Worm (Caenorhabditis elegans) whole organism, midembryonic: ENCODE results near the gene sto-6.
A peak's percentile ranks its signal among the peaks of the same experiment; 100 is the strongest.

Experiments used
- T22C8.4 ChIP-seq: fragments of 200-800 bp; sonication (Bioruptor generic); IDR thresholded peaks from 2 replicates; pipeline ENCODE4 v1.3.6; 2022; ENCODE audit warnings: missing genetic modification characterization, missing compliant biosample characterization
- cog-1 ChIP-seq: sonication (generic microtip); optimal IDR thresholded peaks from 2 replicates; lab custom pipeline; 2016; ENCODE audit warnings: missing genetic modification characterization, missing compliant biosample characterization
- flt-1 ChIP-seq: fragments of 200-800 bp; sonication (Bioruptor generic); IDR thresholded peaks from 2 replicates; pipeline ENCODE4 v1.3.6; 2022; ENCODE audit warnings: missing genetic modification characterization, missing compliant biosample characterization
- klf-2 ChIP-seq: fragments of 200-800 bp; sonication (Bioruptor generic); conservative IDR thresholded peaks from 2 replicates; pipeline ENCODE4 v1.3.6; 2022; ENCODE audit warnings: missing genetic modification reagents, missing genetic modification characterization, missing compliant biosample characterization
- med-1 ChIP-seq: sonication (generic microtip); optimal IDR thresholded peaks from 2 replicates; lab custom pipeline; 2017; ENCODE audit warnings: missing genetic modification characterization, mild to moderate bottlenecking, missing compliant biosample characterization, antibody characterized with exemption, missing genetic modification reagents; ENCODE audit not compliant: insufficient read depth
- ref-1 ChIP-seq: fragments of 200-800 bp; sonication (Bioruptor generic); conservative IDR thresholded peaks from 2 replicates; pipeline ENCODE4 v1.3.6; 2022; ENCODE audit warnings: missing genetic modification reagents, missing genetic modification characterization, missing compliant biosample characterization
- tab-1 ChIP-seq: fragments of 200-800 bp; sonication (Bioruptor generic); IDR thresholded peaks from 2 replicates; pipeline ENCODE4 v1.3.6; 2022; ENCODE audit warnings: missing genetic modification characterization, missing compliant biosample characterization
- ztf-23 ChIP-seq: fragments of 200-800 bp; sonication (Bioruptor generic); IDR thresholded peaks from 2 replicates; pipeline ENCODE4 v1.3.6; 2022; ENCODE audit warnings: missing genetic modification reagents, missing genetic modification characterization, missing compliant biosample characterization
- ztf-29 ChIP-seq: fragments of 200-800 bp; sonication (Bioruptor generic); IDR thresholded peaks from 2 replicates; pipeline ENCODE4 v1.3.6; 2022; ENCODE audit warnings: missing genetic modification reagents, missing genetic modification characterization, missing compliant biosample characterization

sto-6 gene

ce11 chrX:11645517-11645916 lies 13.3 kb downstream of the sto-6 start:
- TF ChIP-seq T22C8.4 (GFP tag; lab: Robert Waterston, UW): peak; percentile 55; the same call in 1 of the 2 replicates
- TF ChIP-seq cog-1 (tag; lab: Kevin White, UChicago): no peak
- no peak for TF ChIP-seq ztf-29 (GFP tag; lab: Robert Waterston, UW)
- TF ChIP-seq ztf-23: no peak
- TF ChIP-seq tab-1 (GFP tag; lab: Robert Waterston, UW): no peak
- 0 out of 2 replicates have a peak, but pooled peaks have one; percentile 39 for TF ChIP-seq flt-1 (GFP tag; lab: Robert Waterston, UW)

ce11 chrX:11647165-11647564 lies 15.0 kb downstream of the sto-6 start, which contains the start of gene T04F8.8:
Gene T04F8.8 (plus strand): TSS chrX:11647465.
- TF ChIP-seq flt-1 (GFP tag; lab: Robert Waterston, UW): no peak
- no peak for TF ChIP-seq klf-2 (GFP tag; lab: Robert Waterston, UW)
- no peak for TF ChIP-seq ztf-23
- no peak for TF ChIP-seq cog-1 (tag; lab: Kevin White, UChicago)
- no peak for TF ChIP-seq tab-1 (GFP tag; lab: Robert Waterston, UW)
- TF ChIP-seq ref-1 (GFP tag; lab: Robert Waterston, UW): no peak
- TF ChIP-seq med-1 (GFP tag; lab: Kevin White, UChicago): no peak
- TF ChIP-seq T22C8.4 (GFP tag; lab: Robert Waterston, UW): no peak
- no peak for TF ChIP-seq ztf-29 (GFP tag; lab: Robert Waterston, UW)

- TF ChIP-seq klf-2 (GFP tag; lab: Robert Waterston, UW): no peak
- no peak for TF ChIP-seq ref-1 (GFP tag; lab: Robert Waterston, UW)
- no peak for TF ChIP-seq T22C8.4 (GFP tag; lab: Robert Waterston, UW)
- TF ChIP-seq tab-1 (GFP tag; lab: Robert Waterston, UW): no peak
- TF ChIP-seq ztf-23: no peak
- TF ChIP-seq flt-1 (GFP tag; lab: Robert Waterston, UW): no peak
- no peak for TF ChIP-seq ztf-29 (GFP tag; lab: Robert Waterston, UW)
- no peak for TF ChIP-seq cog-1 (tag; lab: Kevin White, UChicago)
- TF ChIP-seq med-1 (GFP tag; lab: Kevin White, UChicago): no peak
Observed at ce11 chrX:11650751-11651150, 18.5 kb downstream of the sto-6 start, which contains the start of gene cutl-11. Gene cutl-11 (minus strand): TSS chrX:11650851.

ce11 chrX:11656519-11657006 lies 24.4 kb downstream of the sto-6 start, which contains the start of gene T04F8.2:
Gene T04F8.2 (minus strand): TSS chrX:11656569.
- TF ChIP-seq T22C8.4 (GFP tag; lab: Robert Waterston, UW): peak; percentile 39; the same call in 1 of the 2 replicates
- TF ChIP-seq ref-1 (GFP tag; lab: Robert Waterston, UW): no peak
- peak; percentile 45 for TF ChIP-seq cog-1 (tag; lab: Kevin White, UChicago)

ce11 chrX:11658331-11658730 lies 26.1 kb downstream of the sto-6 start, which contains the start of gene T04F8.3:
Gene T04F8.3 (plus strand): TSS chrX:11658631.
- TF ChIP-seq cog-1 (tag; lab: Kevin White, UChicago) (no peak), tab-1 (GFP tag; lab: Robert Waterston, UW) (no peak), flt-1 (GFP tag; lab: Robert Waterston, UW) (no peak), ztf-29 (GFP tag; lab: Robert Waterston, UW) (no peak), T22C8.4 (GFP tag; lab: Robert Waterston, UW) (no peak), ref-1 (GFP tag; lab: Robert Waterston, UW) (no peak), ztf-23 (no peak), klf-2 (GFP tag; lab: Robert Waterston, UW) (no peak), med-1 (GFP tag; lab: Kevin White, UChicago) (no peak)

ce11 chrX:11661625-11662024 lies 29.4 kb downstream of the sto-6 start, which contains the start of gene sfxn-1.5:
Gene sfxn-1.5 (minus strand): TSS chrX:11661660.
- no peak for TF ChIP-seq flt-1 (GFP tag; lab: Robert Waterston, UW)
- no peak for TF ChIP-seq ref-1 (GFP tag; lab: Robert Waterston, UW)
- no peak for TF ChIP-seq med-1 (GFP tag; lab: Kevin White, UChicago)
- no peak for TF ChIP-seq ztf-23
- TF ChIP-seq klf-2 (GFP tag; lab: Robert Waterston, UW): no peak
- TF ChIP-seq tab-1 (GFP tag; lab: Robert Waterston, UW): no peak
- no peak for TF ChIP-seq T22C8.4 (GFP tag; lab: Robert Waterston, UW)
- no peak for TF ChIP-seq cog-1 (tag; lab: Kevin White, UChicago)
- TF ChIP-seq ztf-29 (GFP tag; lab: Robert Waterston, UW): no peak

- no peak for TF ChIP-seq ztf-29 (GFP tag; lab: Robert Waterston, UW)
- TF ChIP-seq klf-2 (GFP tag; lab: Robert Waterston, UW): no peak
- TF ChIP-seq ref-1 (GFP tag; lab: Robert Waterston, UW): no peak
- TF ChIP-seq flt-1 (GFP tag; lab: Robert Waterston, UW): no peak
- TF ChIP-seq med-1 (GFP tag; lab: Kevin White, UChicago): no peak
- TF ChIP-seq tab-1 (GFP tag; lab: Robert Waterston, UW): no peak
- TF ChIP-seq ztf-23: no peak
- TF ChIP-seq T22C8.4 (GFP tag; lab: Robert Waterston, UW): no peak
- TF ChIP-seq cog-1 (tag; lab: Kevin White, UChicago): no peak
Observed at ce11 chrX:11662069-11662468, 29.9 kb downstream of the sto-6 start.

ce11 chrX:11662557-11662956 lies 30.4 kb downstream of the sto-6 start:
- TF ChIP-seq ztf-23 (no peak), cog-1 (tag; lab: Kevin White, UChicago) (peak; percentile 32), tab-1 (GFP tag; lab: Robert Waterston, UW) (no peak), T22C8.4 (GFP tag; lab: Robert Waterston, UW) (no peak), flt-1 (GFP tag; lab: Robert Waterston, UW) (0 out of 2 replicates have a peak, but pooled peaks have one; percentile 52), med-1 (GFP tag; lab: Kevin White, UChicago) (no peak)

- TF ChIP-seq ref-1 (GFP tag; lab: Robert Waterston, UW) (no peak), med-1 (GFP tag; lab: Kevin White, UChicago) (no peak), cog-1 (tag; lab: Kevin White, UChicago) (no peak), flt-1 (GFP tag; lab: Robert Waterston, UW) (no peak), T22C8.4 (GFP tag; lab: Robert Waterston, UW) (no peak), tab-1 (GFP tag; lab: Robert Waterston, UW) (no peak)
Observed at ce11 chrX:11664184-11664583, 32.0 kb downstream of the sto-6 start.
